Worm (Caenorhabditis elegans) whole organism, L1 larva: Measurements from ENCODE around the gene C37C3.10.

Experiments used
- C04F5.9 ChIP-seq: sonication (generic microtip); optimal IDR thresholded peaks from 2 replicates; lab custom pipeline; 2016; ENCODE audit warnings: missing genetic modification characterization, missing compliant biosample characterization
- C16A3.4 ChIP-seq: fragments of 150-350 bp; optimal IDR thresholded peaks from 2 replicates; lab custom pipeline; 2014; ENCODE audit warnings: missing biosample characterization, missing genetic modification characterization
- C34B4.2 ChIP-seq: sonication (generic microtip); optimal IDR thresholded peaks from 2 replicates; lab custom pipeline; 2017; ENCODE audit warnings: mild to moderate bottlenecking, missing genetic modification characterization, missing compliant biosample characterization
- Y116A8C.19 ChIP-seq: sonication (generic microtip); optimal IDR thresholded peaks from 2 replicates; lab custom pipeline; 2016; ENCODE audit warnings: missing compliant biosample characterization, missing genetic modification characterization, borderline replicate concordance
- alr-1 ChIP-seq: fragments of 200-800 bp; sonication (Bioruptor generic); optimal IDR thresholded peaks from 2 replicates; lab custom pipeline; 2018; ENCODE audit warnings: borderline replicate concordance, mild to moderate bottlenecking, missing genetic modification characterization, missing compliant biosample characterization
- aly-2 ChIP-seq: fragments of 150-350 bp; optimal IDR thresholded peaks from 2 replicates; lab custom pipeline; 2014; ENCODE audit warnings: missing biosample characterization, missing genetic modification characterization
- ama-1 ChIP-seq: fragments of 150-350 bp; optimal IDR thresholded peaks from 2 replicates; lab custom pipeline; 2014
- ceh-63 ChIP-seq: fragments of 200-800 bp; sonication (Bioruptor generic); optimal IDR thresholded peaks from 2 replicates; lab custom pipeline; 2018; ENCODE audit warnings: mild to moderate bottlenecking, missing genetic modification characterization, missing compliant biosample characterization
- ceh-8 ChIP-seq: fragments of 200-800 bp; sonication (Bioruptor generic); optimal IDR thresholded peaks from 2 replicates; lab custom pipeline; 2018; ENCODE audit warnings: mild to moderate bottlenecking, missing genetic modification characterization, moderate library complexity, missing compliant biosample characterization
- ceh-82 ChIP-seq, 3 experiments: fragments of 150-350 bp in 1 of 3; sonication (generic microtip) in 2 of 3; optimal IDR thresholded peaks; 2 replicates each; lab custom pipeline; 2014 to 2017; ENCODE audit warnings: missing biosample characterization in 3 of 3, missing genetic modification characterization in 3 of 3
- dpl-1 ChIP-seq, 3 experiments: fragments of 150-350 bp in 2 of 3; sonication (generic microtip) in 1 of 3; optimal IDR thresholded peaks; 2 replicates each; lab custom pipeline; 2014 to 2017; ENCODE audit warnings: missing biosample characterization in 3 of 3, missing genetic modification characterization in 3 of 3, missing genetic modification reagents in 3 of 3
- dsc-1 ChIP-seq: sonication (generic microtip); optimal IDR thresholded peaks from 2 replicates; lab custom pipeline; 2016; ENCODE audit warnings: mild to moderate bottlenecking, missing genetic modification characterization, missing compliant biosample characterization
- efl-1 ChIP-seq, 4 experiments: fragments of 150-350 bp; optimal IDR thresholded peaks in 3 of 4; peaks in 1 of 4; 1 replicate in 1 of 4; 2 replicates in 3 of 4; lab custom pipeline; 2014; ENCODE audit warnings: missing biosample characterization in 2 of 4, missing genetic modification characterization in 2 of 4, missing genetic modification reagents in 2 of 4
- egl-27 ChIP-seq, 2 experiments: fragments of 150-350 bp in 1 of 2; sonication (generic microtip); optimal IDR thresholded peaks; 3 replicates each; lab custom pipeline; 2017 to 2018; ENCODE audit warnings: missing biosample characterization in 2 of 2, missing genetic modification characterization in 2 of 2, missing genetic modification reagents in 2 of 2
- elt-3 ChIP-seq, 6 experiments: fragments of 150-350 bp in 1 of 6; sonication (generic microtip); optimal IDR thresholded peaks; 2 replicates each; lab custom pipeline; 2017 to 2018; ENCODE audit warnings: missing biosample characterization in 6 of 6, missing genetic modification characterization in 6 of 6, inconsistent platforms in 1 of 6
- fkh-4 ChIP-seq: sonication (generic microtip); optimal IDR thresholded peaks from 2 replicates; lab custom pipeline; 2016; ENCODE audit warnings: missing compliant biosample characterization, missing genetic modification characterization, borderline replicate concordance
- fkh-8 ChIP-seq: sonication (generic microtip); optimal IDR thresholded peaks from 2 replicates; lab custom pipeline; 2016; ENCODE audit warnings: mild to moderate bottlenecking, missing genetic modification characterization, missing compliant biosample characterization
- grh-1 ChIP-seq: fragments of 200-800 bp; sonication (Bioruptor generic); IDR thresholded peaks from 2 replicates; pipeline ENCODE4 v1.3.6; 2022; ENCODE audit warnings: missing genetic modification reagents, missing genetic modification characterization, missing compliant biosample characterization
- irx-1 ChIP-seq: sonication (generic microtip); optimal IDR thresholded peaks from 2 replicates; lab custom pipeline; 2016; ENCODE audit warnings: missing genetic modification characterization, missing compliant biosample characterization
- lin-15B ChIP-seq: fragments of 150-350 bp; sonication (generic microtip); optimal IDR thresholded peaks from 3 replicates; lab custom pipeline; 2014; ENCODE audit warnings: missing biosample characterization, missing genetic modification characterization
- lin-35 ChIP-seq, 2 experiments: fragments of 150-350 bp; optimal IDR thresholded peaks; 2 replicates each; lab custom pipeline; 2014; ENCODE audit warnings: missing biosample characterization in 2 of 2, missing genetic modification characterization in 2 of 2, missing genetic modification reagents in 2 of 2
- lin-39 ChIP-seq: fragments of 150-350 bp; optimal IDR thresholded peaks from 2 replicates; lab custom pipeline; 2014; ENCODE audit warnings: missing biosample characterization, missing genetic modification reagents, missing genetic modification characterization
- lsy-2 ChIP-seq, 2 experiments: fragments of 150-350 bp; optimal IDR thresholded peaks; 2 replicates each; lab custom pipeline; 2014; ENCODE audit warnings: missing biosample characterization in 2 of 2, missing genetic modification characterization in 2 of 2
- mef-2 ChIP-seq: fragments of 150-350 bp; optimal IDR thresholded peaks from 2 replicates; lab custom pipeline; 2014; ENCODE audit warnings: missing biosample characterization, missing genetic modification characterization
- nhr-11 ChIP-seq: fragments of 150-350 bp; optimal IDR thresholded peaks from 2 replicates; lab custom pipeline; 2014; ENCODE audit warnings: missing biosample characterization, missing genetic modification characterization
- nhr-20 ChIP-seq: sonication (generic microtip); optimal IDR thresholded peaks from 2 replicates; lab custom pipeline; 2016; ENCODE audit warnings: mild to moderate bottlenecking, missing genetic modification characterization, missing compliant biosample characterization
- nhr-237 ChIP-seq: fragments of 150-350 bp; optimal IDR thresholded peaks from 2 replicates; lab custom pipeline; 2014; ENCODE audit warnings: missing biosample characterization, missing genetic modification characterization
- nhr-77 ChIP-seq: fragments of 150-350 bp; optimal IDR thresholded peaks from 2 replicates; lab custom pipeline; 2014; ENCODE audit warnings: missing biosample characterization, missing genetic modification characterization
- nhr-85 ChIP-seq: sonication (generic microtip); peaks from one replicate; lab custom pipeline; 2016; ENCODE audit warnings: missing genetic modification characterization, inconsistent platforms, missing compliant biosample characterization
- pax-3 ChIP-seq: fragments of 200-800 bp; sonication (Bioruptor generic); optimal IDR thresholded peaks from 2 replicates; lab custom pipeline; 2018; ENCODE audit warnings: mild to moderate bottlenecking, missing genetic modification characterization, moderate library complexity, missing compliant biosample characterization
- skn-1 ChIP-seq: fragments of 150-350 bp; optimal IDR thresholded peaks from 2 replicates; lab custom pipeline; 2014; ENCODE audit warnings: missing biosample characterization, missing genetic modification characterization
- snu-23 ChIP-seq: sonication (generic microtip); optimal IDR thresholded peaks from 2 replicates; lab custom pipeline; 2016; ENCODE audit warnings: missing genetic modification characterization, missing compliant biosample characterization
- sox-4 ChIP-seq: sonication (generic microtip); optimal IDR thresholded peaks from 2 replicates; lab custom pipeline; 2016; ENCODE audit warnings: missing genetic modification characterization, missing compliant biosample characterization
- swsn-7 ChIP-seq: sonication (generic microtip); optimal IDR thresholded peaks from 2 replicates; lab custom pipeline; 2016; ENCODE audit warnings: missing genetic modification characterization, missing compliant biosample characterization
- tbx-2 ChIP-seq: sonication (generic microtip); optimal IDR thresholded peaks from 2 replicates; lab custom pipeline; 2016; ENCODE audit warnings: missing genetic modification characterization, missing compliant biosample characterization
- unc-30 ChIP-seq: sonication (generic microtip); optimal IDR thresholded peaks from 2 replicates; lab custom pipeline; 2017; ENCODE audit warnings: missing biosample characterization, missing genetic modification characterization
- unc-62 ChIP-seq: fragments of 150-350 bp; optimal IDR thresholded peaks from 2 replicates; lab custom pipeline; 2014; ENCODE audit warnings: missing biosample characterization, missing genetic modification reagents, missing genetic modification characterization
- ztf-11 ChIP-seq, 2 experiments: sonication (generic microtip); optimal IDR thresholded peaks; 2 replicates each; lab custom pipeline; 2016 to 2017; ENCODE audit warnings: missing genetic modification characterization in 2 of 2, missing biosample characterization in 1 of 2, missing compliant biosample characterization in 1 of 2
- ztf-4 ChIP-seq: fragments of 150-350 bp; optimal IDR thresholded peaks from 2 replicates; lab custom pipeline; 2014; ENCODE audit warnings: missing biosample characterization, missing genetic modification characterization

Gene C37C3.10

DNA sequence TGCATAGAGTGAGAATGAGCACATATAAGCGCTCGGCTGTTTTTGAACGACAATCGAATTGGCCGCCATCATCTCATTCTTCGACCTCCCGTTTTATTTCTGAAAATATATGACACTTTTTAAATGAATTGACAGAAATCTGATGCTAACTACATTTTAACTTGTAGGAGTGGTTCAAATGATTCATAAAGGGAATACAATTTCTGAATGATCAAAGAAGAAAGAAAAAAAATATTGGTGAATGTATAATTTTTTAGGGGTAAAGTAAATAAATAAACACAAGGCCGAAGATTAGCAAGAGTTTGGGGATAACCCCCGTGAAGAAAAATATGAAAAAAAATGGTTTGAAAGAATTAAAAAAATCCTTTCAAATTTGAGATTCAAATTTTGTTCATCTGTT lies 1.8 kb upstream of the C37C3.10 start, which contains the start of gene C37C3.11:
C37C3.11 (minus strand) TSS at position 101 of the 400 bp plus-strand sequence.
- TF ChIP-seq ztf-4 (no peak), Y116A8C.19 (tag; lab: Kevin White, UChicago) (no peak), sox-4 (tag; lab: Kevin White, UChicago) (no peak), irx-1 (tag; lab: Kevin White, UChicago) (no peak), ceh-82 (tag; optimal IDR thresholded peaks at IDR 0.05; lab: Kevin White, UChicago) (no peak), C34B4.2 (tag; lab: Kevin White, UChicago) (no peak), fkh-8 (tag; lab: Kevin White, UChicago) (no peak), ama-1 (lab: Kevin White, UChicago) (no peak), ceh-8 (GFP tag; lab: Kevin White, UChicago) (no peak), tbx-2 (no peak), lin-39 (tag; lab: Kevin White, UChicago) (no peak), dpl-1 (GFP tag; optimal IDR thresholded peaks at IDR 0.05; lab: Kevin White, UChicago) (no peak), C16A3.4 (tag; lab: Kevin White, UChicago) (no peak), snu-23 (GFP tag; lab: Kevin White, UChicago) (no peak), aly-2 (tag; lab: Kevin White, UChicago) (no peak), nhr-20 (tag; lab: Kevin White, UChicago) (no peak), unc-62 (GFP tag; lab: Kevin White, UChicago) (no peak)

DNA sequence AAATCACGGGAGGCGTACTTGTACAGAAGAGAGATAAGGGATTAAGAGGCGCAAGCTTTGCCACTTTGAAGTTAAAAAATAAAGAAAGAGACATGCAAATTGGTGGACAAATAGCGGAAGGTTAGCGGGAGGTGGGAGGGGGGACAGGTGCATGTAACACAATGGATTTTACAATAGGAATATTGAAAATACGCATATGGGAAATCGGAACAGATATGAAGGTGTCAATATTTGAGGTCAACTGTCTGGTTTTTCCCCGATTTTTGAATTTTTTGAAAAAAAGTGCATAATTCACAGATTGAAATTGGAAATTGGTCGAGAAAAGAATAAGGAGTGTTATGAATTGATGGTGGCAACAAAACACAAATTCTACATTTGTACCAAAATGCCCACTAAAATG lies 1.1 kb downstream of the C37C3.10 start, which contains the start of gene C37C3.17:
C37C3.17 (minus strand) TSS at position 101 of the 400 bp plus-strand sequence.
- TF ChIP-seq mef-2 (tag; lab: Kevin White, UChicago) = no peak
- no peak for TF ChIP-seq lin-39 (tag; lab: Kevin White, UChicago)
- TF ChIP-seq nhr-11 = no peak

DNA sequence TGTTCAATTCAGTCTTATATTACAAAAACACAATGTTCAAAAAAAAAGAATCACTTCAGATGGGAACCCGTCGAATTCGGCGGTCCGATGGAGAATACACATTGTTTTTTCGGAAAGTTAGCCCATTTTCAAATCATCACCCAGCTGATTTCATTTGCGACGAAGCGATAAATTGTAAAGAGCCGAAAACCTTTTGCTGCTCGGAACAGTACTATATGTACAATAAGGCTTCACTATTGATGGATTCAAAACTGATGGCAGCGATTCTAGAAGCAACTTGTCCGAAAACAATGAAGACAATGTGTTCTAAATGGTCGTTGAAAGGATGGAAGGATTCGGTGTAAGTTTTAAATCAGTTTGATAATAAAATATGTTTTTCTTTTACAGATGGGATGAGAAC lies 4.9 kb downstream of the C37C3.10 start, which contains the start of gene C37C3.1:
C37C3.1 (plus strand) TSS at position 33 of the 400 bp plus-strand sequence.
- TF ChIP-seq ama-1 (lab: Kevin White, UChicago) = peak; percentile 47
- peak in 1 of 2 experiments; percentile 13 for TF ChIP-seq efl-1 (optimal IDR thresholded peaks at IDR 0.05; lab: Kevin White, UChicago)
- no peak for TF ChIP-seq efl-1 (GFP tag; optimal IDR thresholded peaks at IDR 0.05 in 1 of 2; lab: Kevin White, UChicago)
- TF ChIP-seq lsy-2 (tag; optimal IDR thresholded peaks at IDR 0.05; lab: Kevin White, UChicago) = peak in 1 of 2 experiments; percentile 26
- TF ChIP-seq unc-30 (tag; lab: Kevin White, UChicago) = no peak

DNA sequence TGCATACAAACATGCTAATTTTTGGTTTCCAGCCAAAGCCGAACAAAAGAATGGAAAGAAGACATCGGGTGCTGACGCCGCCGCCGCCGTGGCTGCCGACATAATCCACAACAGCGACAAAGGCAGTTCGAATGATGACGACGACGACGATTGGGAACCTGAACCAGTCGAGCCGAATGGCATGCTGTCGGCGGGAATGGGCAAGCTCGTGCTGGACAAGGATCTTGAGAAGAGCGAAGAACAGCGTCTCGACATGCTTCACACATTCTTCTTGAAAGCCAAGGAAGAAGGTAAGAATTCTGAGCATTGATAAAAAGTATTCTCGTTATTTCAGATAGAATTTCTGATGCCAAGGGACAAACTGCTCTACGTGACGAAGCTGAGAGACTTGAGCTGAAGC lies 6.2 kb downstream of the C37C3.10 start:
- TF ChIP-seq grh-1 (GFP tag; lab: Robert Waterston, UW) (no peak), efl-1 (optimal IDR thresholded peaks at IDR 0.05; lab: Kevin White, UChicago) (no peak), efl-1 (GFP tag; optimal IDR thresholded peaks at IDR 0.05 in 1 of 2; lab: Kevin White, UChicago) (peak in 1 of 2 experiments; percentile 63), Y116A8C.19 (tag; lab: Kevin White, UChicago) (no peak)
- TF ChIP-seq, all 84 proteins: peak for 1

DNA sequence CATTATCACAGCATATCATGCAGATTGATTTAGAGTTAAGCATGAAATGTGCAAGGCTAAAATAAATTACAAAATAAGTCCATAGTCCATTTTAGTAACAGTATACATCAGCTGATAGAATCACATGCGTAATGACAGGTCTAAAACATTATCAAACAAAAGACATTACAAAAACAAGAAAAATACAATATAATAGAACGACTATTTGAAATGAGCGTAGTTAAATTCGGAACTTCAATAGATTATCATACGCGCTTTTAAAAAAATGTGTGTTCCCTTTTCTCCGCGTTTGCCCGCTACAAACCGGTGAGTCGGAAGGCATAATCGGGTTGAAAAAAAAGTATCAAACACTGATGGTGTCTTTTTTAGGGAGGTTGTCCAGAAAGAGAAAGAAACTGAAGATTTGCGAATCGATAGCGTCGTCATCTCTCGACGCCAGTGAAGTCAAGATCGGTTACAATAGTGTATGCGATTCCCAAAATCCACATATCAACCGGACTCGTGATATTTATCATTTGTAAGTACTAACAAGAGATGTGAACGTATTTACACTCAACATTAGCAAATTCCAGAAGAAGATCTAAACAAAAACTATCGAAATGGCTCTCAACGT lies 7.4 kb downstream of the C37C3.10 start, which contains the start of gene C37C3.2:
C37C3.2 (plus strand) TSS at position 563 of the 613 bp plus-strand sequence.
- TF ChIP-seq nhr-85 (tag; lab: Kevin White, UChicago) (peak; percentile 39), pax-3 (no peak), ceh-82 (tag; optimal IDR thresholded peaks at IDR 0.05; lab: Kevin White, UChicago) (no peak), lin-35 (GFP tag; optimal IDR thresholded peaks at IDR 0.05; lab: Kevin White, UChicago) (peak in 1 of 2 experiments; percentile 38), swsn-7 (tag; lab: Kevin White, UChicago) (no peak), unc-62 (GFP tag; lab: Kevin White, UChicago) (no peak)
- TF ChIP-seq, all 84 proteins: peak for 2

DNA sequence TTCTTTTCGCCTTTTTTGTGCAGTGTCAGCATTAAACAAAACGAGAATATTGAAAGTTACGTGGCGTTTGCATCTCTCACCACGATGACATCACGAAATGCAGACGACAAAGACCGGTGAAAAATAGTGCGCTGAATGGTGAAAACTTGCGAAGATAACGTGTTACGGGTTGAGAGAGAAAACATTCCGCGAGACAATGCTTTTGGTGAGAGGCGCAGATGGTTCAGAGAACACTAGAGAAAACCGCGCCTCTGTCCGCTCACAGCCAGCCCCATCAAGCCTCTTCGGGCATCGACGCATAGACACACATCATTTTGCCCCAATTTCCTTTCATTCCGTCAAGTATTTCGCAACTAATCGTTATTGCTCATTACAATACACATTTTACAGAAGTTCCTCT lies 8.3 kb downstream of the C37C3.10 start, which contains the start of the genes C37C3.9 and C37C3.18:
C37C3.9 (minus strand) TSS at position 98 of the 400 bp plus-strand sequence.
C37C3.18 (plus strand) TSS at position 391 of the 400 bp plus-strand sequence.
- TF ChIP-seq nhr-77 (peak; percentile 85), Y116A8C.19 (tag; lab: Kevin White, UChicago) (no peak), C04F5.9 (tag; lab: Kevin White, UChicago) (no peak), dsc-1 (peak; percentile 52), alr-1 (tag; lab: Kevin White, UChicago) (no peak), egl-27 (tag; optimal IDR thresholded peaks at IDR 0.05; lab: Kevin White, UChicago) (peak; percentile 5 to 15), unc-30 (tag; lab: Kevin White, UChicago) (no peak), nhr-237 (tag; lab: Kevin White, UChicago) (peak; percentile 61), ama-1 (lab: Kevin White, UChicago) (no peak), ztf-11 (tag; optimal IDR thresholded peaks at IDR 0.05; lab: Kevin White, UChicago) (no peak), ceh-63 (no peak), lin-15B (tag; lab: Kevin White, UChicago) (no peak), ceh-82 (tag; optimal IDR thresholded peaks at IDR 0.05; lab: Kevin White, UChicago) (peak; percentile 72 to 82 (median 81)), elt-3 (tag; optimal IDR thresholded peaks at IDR 0.05; lab: Kevin White, UChicago) (peak in 1 of 6 experiments; percentile 47), skn-1 (tag; lab: Kevin White, UChicago) (peak; percentile 82), lin-35 (GFP tag; optimal IDR thresholded peaks at IDR 0.05; lab: Kevin White, UChicago) (peak; percentile 74 to 82), fkh-4 (no peak)
